Worm (Caenorhabditis elegans): ENCODE data around the gene F43C9.2.

F43C9.2 gene

DNA sequence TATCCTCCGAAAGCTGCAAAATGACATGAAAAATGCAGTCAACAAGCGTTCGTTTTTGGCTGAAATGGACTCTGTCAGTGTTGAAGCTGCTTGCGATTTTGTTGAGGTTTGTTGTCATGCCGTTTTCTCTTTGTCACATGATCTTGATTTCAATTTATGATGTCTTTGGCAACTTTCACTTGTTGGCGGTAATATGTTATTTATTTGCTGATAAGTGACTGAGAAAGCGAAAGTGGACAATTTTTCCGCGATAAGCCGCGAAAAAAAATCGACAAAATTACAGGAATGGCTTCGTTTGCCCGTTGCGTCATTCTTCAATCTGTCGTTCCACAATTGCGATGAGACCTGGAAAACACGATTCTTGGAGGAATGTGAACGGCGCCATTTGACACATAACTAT is 11.9 kb downstream of the F43C9.2 start (continued):
- TF ChIP-seq hlh-11 (tag; optimal IDR thresholded peaks at IDR 0.05) (peak; percentile 89), aha-1 (tag) (no peak), mdt-29 (GFP tag; IDR thresholded peaks at IDR 0.05) (no peak), vab-7 (GFP tag; IDR thresholded peaks at IDR 0.05) (no peak), lin-15B (tag; optimal IDR thresholded peaks at IDR 0.05) (no peak), T26A8.4 (GFP tag; IDR thresholded peaks at IDR 0.05) (no peak), egl-43 (GFP tag; IDR thresholded peaks at IDR 0.05) (no peak), hif-1 (tag; optimal IDR thresholded peaks at IDR 0.05) (peak in 1 of 2 experiments; percentile 63), lin-1 (GFP tag; IDR thresholded peaks at IDR 0.05) (peak; percentile 69), R02D3.7 (tag; optimal IDR thresholded peaks at IDR 0.05) (no peak), fkh-10 (GFP tag; optimal IDR thresholded peaks at IDR 0.05) (no peak), Y5F2A.4 (GFP tag; optimal IDR thresholded peaks at IDR 0.05) (no peak), nhr-76 (tag; optimal IDR thresholded peaks at IDR 0.05) (no peak), php-3 (GFP tag; IDR thresholded peaks at IDR 0.05) (peak; percentile 94), nhr-6 (tag; optimal IDR thresholded peaks at IDR 0.05) (no peak)

DNA sequence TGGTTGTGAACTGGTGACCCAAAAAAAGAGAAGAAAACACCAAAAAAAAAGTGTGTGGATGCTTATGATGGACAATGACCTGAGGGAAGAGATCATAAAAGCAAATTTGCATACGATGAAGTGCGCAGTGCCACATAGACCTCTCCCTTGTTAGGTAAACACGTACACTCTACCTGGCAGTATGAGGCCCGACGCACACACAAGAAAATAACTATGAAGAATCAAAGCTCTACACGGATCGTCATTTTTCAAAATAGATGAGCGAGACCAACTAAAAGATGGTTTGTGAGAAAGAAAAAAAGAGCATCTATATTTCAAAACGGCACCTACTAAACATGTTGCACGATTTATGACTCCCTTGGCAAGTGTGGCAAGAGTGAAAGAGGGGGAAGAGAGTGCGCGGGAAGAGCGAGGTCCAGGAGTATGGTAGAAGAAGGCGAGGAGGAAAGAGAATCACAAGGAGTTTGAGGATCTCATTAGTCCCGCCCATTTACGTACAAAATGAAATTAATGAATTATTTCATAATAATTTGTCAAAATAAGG is 16.7 kb downstream of the F43C9.2 start, which contains the start of gene mig-13:
Gene mig-13 (minus strand): TSS at position 51 of the 544 bp plus-strand sequence.
- TF ChIP-seq rbr-2 (tag; optimal IDR thresholded peaks at IDR 0.05): no peak
- peak in 1 of 2 experiments; percentile 15 for TF ChIP-seq unc-62 (GFP tag; optimal IDR thresholded peaks at IDR 0.05 in 1 of 2)
- TF ChIP-seq unc-62 (tag; optimal IDR thresholded peaks at IDR 0.05): no peak

- TF ChIP-seq lin-29 (GFP tag; IDR thresholded peaks at IDR 0.05) (no peak), pha-4 (GFP tag; IDR thresholded peaks at IDR 0.05) (no peak), pha-4 (tag; optimal IDR thresholded peaks at IDR 0.05) (no peak), ama-1 (optimal IDR thresholded peaks at IDR 0.05) (no peak), dmd-6 (GFP tag; IDR thresholded peaks at IDR 0.05) (peak; percentile 14; the same call in 1 of the 2 replicates), Y105C5A.15 (GFP tag; IDR thresholded peaks at IDR 0.05) (no peak), mdl-1 (tag; optimal IDR thresholded peaks at IDR 0.05) (no peak), pqm-1 (tag; optimal IDR thresholded peaks at IDR 0.05) (peak; percentile 61), nhr-237 (tag; optimal IDR thresholded peaks at IDR 0.05) (no peak), Y75B8A.6 (GFP tag; IDR thresholded peaks at IDR 0.05) (no peak), mxl-2 (GFP tag; conservative IDR thresholded peaks at IDR 0.05) (no peak), fkh-10 (GFP tag; optimal IDR thresholded peaks at IDR 0.05) (no peak), jun-1 (tag; optimal IDR thresholded peaks at IDR 0.05) (no peak), mep-1 (tag; optimal IDR thresholded peaks at IDR 0.05) (no peak), F26F4.8 (GFP tag; conservative IDR thresholded peaks at IDR 0.05) (no peak)
Observed at ce11 chrX:4800892-4801291, 17.5 kb downstream of the F43C9.2 start.

DNA sequence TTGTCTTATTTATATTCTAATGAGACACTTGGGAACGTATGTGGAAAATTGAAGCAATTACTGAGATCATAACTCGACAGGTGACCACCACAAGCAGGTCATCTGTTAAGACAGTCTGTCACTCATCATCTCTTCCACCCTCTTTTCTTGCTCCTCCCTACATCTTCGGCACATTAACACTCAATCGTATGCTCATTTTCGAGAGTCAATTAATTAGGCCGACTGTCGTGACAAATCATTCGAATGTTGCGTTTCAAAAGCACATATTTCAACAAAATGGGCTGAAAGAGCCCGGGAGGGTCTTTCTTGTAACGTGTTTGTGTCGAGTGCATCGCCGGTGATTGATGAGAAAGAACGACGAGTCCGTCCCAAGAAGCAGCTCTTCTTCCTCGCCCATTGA is 18.8 kb downstream of the F43C9.2 start:
- TF ChIP-seq zfp-3 (GFP tag; conservative IDR thresholded peaks at IDR 0.05) (no peak), aha-1 (tag) (peak; percentile 52), T26A8.4 (GFP tag; IDR thresholded peaks at IDR 0.05) (no peak), hmg-1.1 (GFP tag; IDR thresholded peaks at IDR 0.05) (0 out of 2 replicates have a peak, but pooled peaks have one; percentile 33), F44E2.7 (GFP tag; IDR thresholded peaks at IDR 0.05) (no peak), nhr-41 (GFP tag; IDR thresholded peaks at IDR 0.05) (no peak), Y75B8A.6 (GFP tag; IDR thresholded peaks at IDR 0.05) (no peak), arid-1 (GFP tag; conservative IDR thresholded peaks at IDR 0.05) (no peak), spr-1 (tag; optimal IDR thresholded peaks at IDR 0.05) (no peak), vab-7 (GFP tag; IDR thresholded peaks at IDR 0.05) (no peak), ceh-62 (tag; optimal IDR thresholded peaks at IDR 0.05) (no peak), egl-27 (tag; optimal IDR thresholded peaks at IDR 0.05) (no peak), unc-62 (GFP tag; optimal IDR thresholded peaks at IDR 0.05 in 1 of 2) (peak in 1 of 2 experiments; percentile 84), unc-62 (tag; optimal IDR thresholded peaks at IDR 0.05) (no peak), lin-15B (tag; optimal IDR thresholded peaks at IDR 0.05) (no peak), daf-8 (GFP tag; IDR thresholded peaks at IDR 0.05) (no peak), lin-39 (tag; optimal IDR thresholded peaks at IDR 0.05) (peak; percentile 44)
